Worm (Caenorhabditis elegans): Measurements from ENCODE around the gene W08G11.3.

W08G11.3 gene

DNA sequence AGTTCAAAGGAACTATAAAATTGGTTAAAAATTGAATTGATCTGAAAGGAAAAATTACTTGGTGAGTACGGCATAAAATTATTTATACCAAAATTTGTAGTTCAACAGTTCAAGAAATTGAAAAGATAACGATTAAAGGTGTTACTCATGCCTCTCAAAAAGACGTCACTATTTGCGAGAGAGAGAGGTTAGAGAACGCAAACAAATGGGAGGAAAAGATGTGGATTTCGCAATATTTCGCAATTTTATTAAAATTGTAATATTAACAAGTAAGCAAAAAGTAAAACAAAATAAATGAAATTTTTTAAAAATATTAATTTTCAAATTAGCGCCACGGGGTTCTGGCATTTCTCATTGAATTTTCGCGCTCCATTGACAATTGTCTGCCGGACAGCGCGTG is 27.6 kb downstream of the W08G11.3 start, which contains the start of gene F13A7.11:
Gene F13A7.11 (minus strand): TSS at position 174 of the 400 bp plus-strand sequence.
- peak; percentile 83 for TF ChIP-seq dve-1 (tag; optimal IDR thresholded peaks at IDR 0.05; ENCODE audit: insufficient read depth)
- TF ChIP-seq ceh-20 (GFP tag; IDR thresholded peaks at IDR 0.05), result 0 out of 2 replicates have a peak, but pooled peaks have one; percentile 14
- TF ChIP-seq nhr-237 (tag; optimal IDR thresholded peaks at IDR 0.05), result no peak
- no peak for TF ChIP-seq nhr-6 (tag; optimal IDR thresholded peaks at IDR 0.05)
- TF ChIP-seq madf-9 (GFP tag; conservative IDR thresholded peaks at IDR 0.05), result no peak
- peak; percentile 44 for TF ChIP-seq nhr-77 (tag; optimal IDR thresholded peaks at IDR 0.05)
- TF ChIP-seq aly-2 (tag; optimal IDR thresholded peaks at IDR 0.05), result no peak
- no peak for TF ChIP-seq T20F7.1 (GFP tag; optimal IDR thresholded peaks at IDR 0.05)
- peak; percentile 49 for TF ChIP-seq hlh-11 (tag; optimal IDR thresholded peaks at IDR 0.05)
- TF ChIP-seq unc-62 (GFP tag; optimal IDR thresholded peaks at IDR 0.05 in 1 of 2), result no peak
- no peak for TF ChIP-seq unc-62 (tag; optimal IDR thresholded peaks at IDR 0.05)
- no peak for TF ChIP-seq mxl-2 (GFP tag; conservative IDR thresholded peaks at IDR 0.05)
- TF ChIP-seq lin-38 (GFP tag; IDR thresholded peaks at IDR 0.05), result no peak
- TF ChIP-seq nhr-102 (tag; optimal IDR thresholded peaks at IDR 0.05), result peak; percentile 57
- TF ChIP-seq zip-2 (tag; optimal IDR thresholded peaks at IDR 0.05), result peak; percentile 99
- TF ChIP-seq dmd-6 (GFP tag; IDR thresholded peaks at IDR 0.05), result peak; percentile 83
- TF ChIP-seq hlh-30 (tag; optimal IDR thresholded peaks at IDR 0.05; ENCODE audit: insufficient read depth), result no peak
- no peak for TF ChIP-seq mes-2 (tag; optimal IDR thresholded peaks at IDR 0.05; ENCODE audit: poor library complexity, severe bottlenecking)
- peak; percentile 97 for TF ChIP-seq ztf-7 (tag; optimal IDR thresholded peaks at IDR 0.05)
- TF ChIP-seq cey-2 (tag; optimal IDR thresholded peaks at IDR 0.05; ENCODE audit: borderline replicate concordance, insufficient read depth), result no peak
- TF ChIP-seq aha-1 (tag), result peak; percentile 14
- peak in 1 of 2 experiments; percentile 4 for TF ChIP-seq mdl-1 (tag; optimal IDR thresholded peaks at IDR 0.05)
- no peak for TF ChIP-seq nhr-10 (tag; optimal IDR thresholded peaks at IDR 0.05)
- TF ChIP-seq Y75B8A.6 (GFP tag; IDR thresholded peaks at IDR 0.05), result no peak
- no peak for TF ChIP-seq F26F4.8 (GFP tag; conservative IDR thresholded peaks at IDR 0.05)
- no peak for TF ChIP-seq ctbp-1 (GFP tag; IDR thresholded peaks at IDR 0.05)
- no peak for TF ChIP-seq vab-7 (GFP tag; IDR thresholded peaks at IDR 0.05)
- TF ChIP-seq nhr-28 (tag; optimal IDR thresholded peaks at IDR 0.05), result peak; percentile 66
- no peak for TF ChIP-seq zfp-3 (GFP tag; conservative IDR thresholded peaks at IDR 0.05)
- TF ChIP-seq nhr-48 (tag; optimal IDR thresholded peaks at IDR 0.05), result peak; percentile 32
- TF ChIP-seq snpc-4 (tag; optimal IDR thresholded peaks at IDR 0.05), result no peak
- TF ChIP-seq daf-16 (GFP tag; optimal IDR thresholded peaks at IDR 0.05), result peak in 1 of 2 experiments; percentile 7
- TF ChIP-seq daf-16 (tag; optimal IDR thresholded peaks at IDR 0.05), result peak; percentile 89
- TF ChIP-seq pqm-1 (tag; optimal IDR thresholded peaks at IDR 0.05), result peak; percentile 51
- no peak for TF ChIP-seq lin-13 (GFP tag; optimal IDR thresholded peaks at IDR 0.05)

ce11 chrV:16395739-16396138 is 28.3 kb downstream of the W08G11.3 start, which contains the start of gene F13A7.12:
Gene F13A7.12 (plus strand): TSS chrV:16396039.
- TF ChIP-seq mep-1 (tag; optimal IDR thresholded peaks at IDR 0.05), result no peak
- TF ChIP-seq lin-39 (tag; optimal IDR thresholded peaks at IDR 0.05), result no peak

- TF ChIP-seq unc-62 (GFP tag; optimal IDR thresholded peaks at IDR 0.05 in 1 of 2) (peak in 1 of 2 experiments; percentile 52), unc-62 (tag; optimal IDR thresholded peaks at IDR 0.05) (no peak), mxl-3 (GFP tag; optimal IDR thresholded peaks at IDR 0.05) (no peak)
Measured at ce11 chrV:16399388-16399787, 31.9 kb downstream of the W08G11.3 start, which contains the start of gene sre-36. Gene sre-36 (plus strand): TSS chrV:16399688.

DNA sequence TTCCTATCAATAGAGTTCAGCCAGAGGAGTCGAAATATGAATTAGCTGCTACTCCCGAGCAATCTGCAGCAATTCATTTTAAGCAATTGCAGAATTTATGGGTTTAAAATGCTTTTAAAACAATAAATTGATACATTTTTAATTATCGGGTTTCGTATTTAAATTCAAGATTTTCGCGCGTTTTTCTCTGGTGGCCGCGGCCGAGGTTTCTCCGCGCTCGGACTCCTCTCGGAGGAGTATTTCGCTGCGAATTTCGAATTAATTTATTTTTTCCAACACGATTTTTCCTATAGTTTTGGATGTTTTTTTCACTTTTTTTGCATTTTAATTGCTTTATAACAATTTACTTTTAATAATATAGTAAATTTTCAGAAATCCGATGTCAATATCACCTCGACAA is 34.0 kb downstream of the W08G11.3 start, which contains the start of gene F13A7.14:
Gene F13A7.14 (plus strand): TSS at position 373 of the 400 bp plus-strand sequence.
- TF ChIP-seq nhr-10 (tag; optimal IDR thresholded peaks at IDR 0.05) (no peak), dmd-9 (GFP tag; IDR thresholded peaks at IDR 0.05) (peak; percentile 89), Y105C5A.15 (GFP tag; IDR thresholded peaks at IDR 0.05) (no peak), lin-29 (GFP tag; IDR thresholded peaks at IDR 0.05) (no peak), unc-130 (GFP tag; optimal IDR thresholded peaks at IDR 0.05) (peak; percentile 87), lin-13 (GFP tag; optimal IDR thresholded peaks at IDR 0.05) (peak; percentile 33), nhr-11 (tag; optimal IDR thresholded peaks at IDR 0.05) (no peak), php-3 (GFP tag; IDR thresholded peaks at IDR 0.05) (no peak), attf-4 (tag; optimal IDR thresholded peaks at IDR 0.05) (no peak), ceh-28 (tag; optimal IDR thresholded peaks at IDR 0.05) (no peak), F44E2.7 (GFP tag; IDR thresholded peaks at IDR 0.05) (no peak), rbr-2 (tag; optimal IDR thresholded peaks at IDR 0.05) (peak; percentile 52), lir-3 (tag; optimal IDR thresholded peaks at IDR 0.05) (no peak)

Measured in whole organism, L4 larva.